Worm (Caenorhabditis elegans): ENCODE data around the gene folt-2.

Gene folt-2

ce11 chrV:2880356-2880755 lies 5.0 kb upstream of the folt-2 start:
- TF ChIP-seq unc-62 (GFP tag; optimal IDR thresholded peaks at IDR 0.05) = no peak

- no peak for TF ChIP-seq unc-62 (GFP tag; optimal IDR thresholded peaks at IDR 0.05)
Measured at ce11 chrV:2879801-2880200, 4.4 kb upstream of the folt-2 start, which contains the start of gene str-39. TSS of gene str-39 (minus strand) at chrV:2879901.

ce11 chrV:2877509-2877908 lies 2.1 kb upstream of the folt-2 start, which contains the start of gene F37B4.10:
TSS of gene F37B4.10 (minus strand) at chrV:2877609.
- no peak for TF ChIP-seq unc-62 (GFP tag; optimal IDR thresholded peaks at IDR 0.05)

ce11 chrV:2876188-2876831 lies 910 bp upstream of the folt-2 start:
- TF ChIP-seq unc-62 (GFP tag; optimal IDR thresholded peaks at IDR 0.05) = no peak

- TF ChIP-seq unc-62 (GFP tag; optimal IDR thresholded peaks at IDR 0.05) = no peak
Measured at ce11 chrV:2872947-2873346, 2.5 kb downstream of the folt-2 start.

- no peak for TF ChIP-seq unc-62 (GFP tag; optimal IDR thresholded peaks at IDR 0.05)
Measured at ce11 chrV:2871754-2872504, 3.5 kb downstream of the folt-2 start.

DNA sequence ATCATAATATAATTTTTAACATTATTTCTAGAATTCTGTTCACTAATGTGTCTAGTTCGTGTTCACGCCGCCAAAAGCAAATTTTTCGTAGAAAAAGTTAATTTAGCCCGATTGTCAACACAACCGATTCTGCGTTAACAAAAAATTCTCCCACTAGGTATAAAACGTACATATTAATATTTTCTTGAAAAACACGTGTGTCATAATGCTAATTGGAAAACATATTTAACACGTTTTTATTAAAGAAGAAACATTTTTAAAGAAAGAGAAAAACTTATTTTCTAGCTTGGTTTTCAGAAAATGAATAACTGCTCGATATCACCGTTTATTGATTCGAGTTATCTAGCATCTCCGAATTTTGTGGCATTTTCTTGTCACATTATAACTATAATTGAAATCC lies 5.3 kb downstream of the folt-2 start, which contains the start of gene srh-243:
Gene srh-243, plus strand, starts transcription at position 301 of the 400 bp plus-strand sequence.
- no peak for TF ChIP-seq unc-62 (GFP tag; optimal IDR thresholded peaks at IDR 0.05)

DNA sequence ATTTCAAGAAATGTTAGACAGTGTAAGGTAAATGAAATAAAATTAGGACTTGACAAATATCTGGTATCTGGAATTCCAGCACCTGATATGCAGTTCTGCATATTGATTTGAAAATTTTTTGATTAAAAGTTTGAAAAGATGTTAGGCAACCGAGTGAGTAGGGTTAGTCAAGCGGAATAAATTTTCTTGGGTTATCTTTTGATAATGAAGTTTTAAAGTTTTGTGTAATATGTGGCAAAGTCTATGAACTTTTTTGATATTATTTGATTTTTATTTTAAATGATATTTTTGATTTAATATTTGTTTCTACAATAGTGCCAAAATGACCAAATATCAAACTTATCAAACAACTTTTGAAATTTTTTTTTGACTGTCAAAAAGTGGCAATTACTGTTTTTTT lies 5.9 kb downstream of the folt-2 start, which contains the start of gene srh-241:
Gene srh-241, minus strand, starts transcription at position 101 of the 400 bp plus-strand sequence.
- TF ChIP-seq unc-62 (GFP tag; optimal IDR thresholded peaks at IDR 0.05) = no peak

DNA sequence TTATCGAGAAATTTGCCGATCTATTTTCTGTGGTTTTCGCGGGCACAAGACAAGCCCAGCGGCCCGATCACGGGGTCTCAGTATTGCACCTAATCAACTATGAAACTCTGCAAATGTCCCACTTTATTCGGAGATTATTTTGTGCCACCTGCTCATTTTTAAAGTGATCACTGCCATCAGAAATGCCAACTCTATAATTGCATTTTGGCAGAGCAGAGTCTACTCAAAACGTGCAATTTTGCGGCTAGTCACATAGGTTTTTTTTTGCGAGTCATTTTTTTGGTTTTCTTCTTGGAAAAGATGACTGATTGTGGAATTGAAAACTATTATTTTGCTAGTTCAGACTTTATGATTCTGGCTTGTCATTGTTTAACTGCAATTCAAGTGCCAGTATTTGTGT lies 10.5 kb downstream of the folt-2 start, which contains the start of gene srh-240:
Gene srh-240, plus strand, starts transcription at position 301 of the 400 bp plus-strand sequence.
- TF ChIP-seq unc-62 (GFP tag; optimal IDR thresholded peaks at IDR 0.05) = no peak

- no peak for TF ChIP-seq unc-62 (GFP tag; optimal IDR thresholded peaks at IDR 0.05)
Measured at ce11 chrV:2863033-2863432, 12.4 kb downstream of the folt-2 start, which contains the start of gene srh-272. TSS of gene srh-272 (plus strand) at chrV:2863333.

DNA sequence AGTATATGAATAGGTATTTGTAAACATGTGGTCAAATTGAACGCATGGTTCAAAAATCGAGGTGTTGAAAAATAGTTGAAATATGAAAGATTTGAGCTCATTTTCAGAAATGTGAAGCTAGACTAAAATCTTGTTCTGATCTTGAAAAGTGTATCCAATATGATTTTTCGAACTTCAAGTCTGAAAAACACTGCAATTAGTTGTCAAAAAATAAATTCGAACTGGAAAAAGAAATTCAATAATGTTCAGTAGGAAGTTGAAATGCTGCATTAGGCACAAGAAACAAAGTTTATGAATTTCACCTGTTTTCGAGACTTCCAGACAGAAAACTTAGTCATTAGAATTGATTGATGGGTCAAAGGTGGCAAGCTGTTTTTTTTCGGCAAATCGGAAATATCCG lies 13.9 kb downstream of the folt-2 start, which contains the start of gene srh-270:
Gene srh-270, minus strand, starts transcription at position 101 of the 400 bp plus-strand sequence.
- TF ChIP-seq unc-62 (GFP tag; optimal IDR thresholded peaks at IDR 0.05) = no peak

ce11 chrV:2859738-2860137 lies 15.7 kb downstream of the folt-2 start, which contains the start of gene srj-54:
TSS of gene srj-54 (minus strand) at chrV:2859838.
- TF ChIP-seq unc-62 (GFP tag; optimal IDR thresholded peaks at IDR 0.05) = no peak

ce11 chrV:2857842-2858241 lies 17.6 kb downstream of the folt-2 start, which contains the start of gene srj-55:
TSS of gene srj-55 (minus strand) at chrV:2857942.
- no peak for TF ChIP-seq unc-62 (GFP tag; optimal IDR thresholded peaks at IDR 0.05)

DNA sequence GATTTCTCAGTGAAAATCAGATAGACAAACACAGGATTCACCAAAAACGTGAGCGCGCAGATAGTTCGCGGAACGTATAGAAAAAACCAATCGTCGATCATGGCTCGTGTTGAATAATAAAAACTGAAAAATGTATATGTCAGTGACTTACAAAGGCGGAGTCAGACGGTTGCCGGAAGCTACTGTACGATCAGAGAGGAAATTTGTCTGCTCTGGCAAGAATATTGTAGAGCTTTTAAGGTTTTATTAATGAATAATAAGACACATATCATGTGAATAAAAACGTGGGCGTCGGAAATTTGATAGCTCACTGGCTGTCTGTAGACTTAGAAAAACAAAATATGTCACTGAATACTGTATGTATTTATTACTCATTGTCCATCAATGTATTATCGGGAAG lies 19.9 kb downstream of the folt-2 start, which contains the start of gene srj-57:
Gene srj-57, minus strand, starts transcription at position 101 of the 400 bp plus-strand sequence.
- no peak for TF ChIP-seq unc-62 (GFP tag; optimal IDR thresholded peaks at IDR 0.05)

ce11 chrV:2849071-2849470 lies 26.3 kb downstream of the folt-2 start, which contains the start of gene ugt-53:
TSS of gene ugt-53 (plus strand) at chrV:2849343.
- TF ChIP-seq unc-62 (GFP tag; optimal IDR thresholded peaks at IDR 0.05) = no peak

DNA sequence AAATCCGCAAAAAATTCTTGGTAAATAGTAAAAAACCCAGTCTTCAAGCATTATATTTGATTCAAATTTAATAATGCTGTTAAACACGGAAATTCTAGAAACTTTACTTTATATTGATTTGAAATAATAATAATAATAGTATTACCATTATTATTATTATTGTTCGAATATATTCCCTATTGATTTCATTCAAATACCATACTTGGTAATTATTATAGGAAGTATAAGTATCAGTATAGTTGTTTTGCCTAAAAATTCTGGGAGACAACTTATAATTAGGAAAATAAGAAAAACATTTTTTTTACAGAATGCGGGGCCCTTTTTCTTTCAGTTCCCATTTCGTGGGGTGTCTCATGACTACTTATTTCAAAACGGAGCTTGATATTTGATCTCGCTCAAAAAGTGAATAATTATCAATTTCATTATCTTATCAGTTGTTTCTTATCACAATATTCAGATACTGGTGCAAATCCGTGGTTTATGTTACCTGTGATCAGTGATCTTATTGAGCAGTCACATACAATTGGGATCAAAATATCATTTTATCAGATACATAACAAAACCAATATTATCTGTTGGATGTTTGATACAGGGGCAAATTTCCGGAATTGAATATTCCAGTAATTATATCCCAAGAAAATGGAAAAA lies 27.0 kb downstream of the folt-2 start, which contains the start of gene srj-49:
Gene srj-49, minus strand, starts transcription at position 51 of the 648 bp plus-strand sequence.
- TF ChIP-seq unc-62 (GFP tag; optimal IDR thresholded peaks at IDR 0.05) = no peak

Measured in whole organism, dauer.